Worm (Caenorhabditis elegans): Measurements from ENCODE around the gene spp-12.

ce11 chrV:13876529-13876928 lies 13.1 kb upstream of the spp-12 start, which contains the start of gene T22G5.1:
- no peak for TF ChIP-seq ceh-82 (tag; optimal IDR thresholded peaks at IDR 0.05)
- no peak for TF ChIP-seq blmp-1 (tag; optimal IDR thresholded peaks at IDR 0.05; ENCODE audit: insufficient read depth)
- TF ChIP-seq mdl-1 (tag; optimal IDR thresholded peaks at IDR 0.05) = no peak
- no peak for TF ChIP-seq dmd-4 (tag; optimal IDR thresholded peaks at IDR 0.05)
